Fruit fly (Drosophila melanogaster): ENCODE data around the gene CG6885.

The CG6885 gene

DNA sequence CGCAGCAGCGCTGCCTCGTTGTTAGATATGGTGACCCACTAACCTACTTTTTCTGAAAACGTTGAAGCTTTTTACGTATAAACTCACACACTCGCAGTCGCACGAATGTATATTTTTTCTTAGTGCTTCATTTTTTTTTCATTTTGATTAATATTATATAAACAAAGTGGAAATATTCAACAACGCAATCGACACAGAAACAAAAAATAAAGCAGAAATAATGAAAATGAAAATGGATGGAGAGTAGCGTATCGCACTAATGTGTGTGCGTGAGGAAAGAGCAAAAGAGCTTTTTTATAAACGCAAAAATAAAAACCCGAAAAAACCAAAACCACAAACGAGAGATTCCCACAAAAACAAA, 41.8 kb downstream of the CG6885 start (continued):
- peak; percentile 47 for TF ChIP-seq dmrt99B (tag; optimal IDR thresholded peaks at IDR 0.05)
- no peak for TF ChIP-seq B-H2 (GFP tag; optimal IDR thresholded peaks at IDR 0.05)
- TF ChIP-seq CG4707 (GFP tag; optimal IDR thresholded peaks at IDR 0.05) = no peak
- no peak for TF ChIP-seq Chrac-16 (GFP tag; optimal IDR thresholded peaks at IDR 0.05)

DNA sequence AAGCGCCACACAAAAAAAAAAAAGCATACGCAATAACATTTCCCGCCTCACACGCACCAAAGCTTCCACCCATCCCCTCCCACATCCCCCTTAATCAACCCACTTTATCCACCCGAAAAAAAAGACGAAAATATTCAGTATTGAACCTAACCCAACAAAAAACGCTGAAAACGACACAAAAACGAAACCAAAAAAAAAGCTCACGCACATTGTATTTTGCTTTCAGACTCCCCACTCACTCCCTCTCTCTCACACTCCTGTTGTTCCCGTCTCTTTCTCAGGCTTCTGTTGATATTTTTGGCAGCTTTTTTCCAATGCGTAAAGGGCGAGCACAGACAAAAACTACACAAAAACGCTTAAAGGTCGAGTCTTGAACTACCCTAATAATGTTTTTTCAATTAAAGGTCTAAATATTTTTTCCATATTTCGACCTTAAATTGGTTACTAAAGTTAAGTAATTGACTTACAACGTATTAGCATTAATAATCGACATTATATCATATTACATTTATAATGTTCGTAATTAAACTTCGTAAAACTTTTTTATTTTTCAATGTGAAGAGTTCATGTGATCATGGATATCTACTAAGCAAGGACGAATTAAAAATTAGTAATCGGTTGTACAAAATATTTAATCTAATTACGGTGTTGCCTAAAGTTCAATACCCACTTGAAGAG, 42.3 kb downstream of the CG6885 start:
- TF ChIP-seq stwl (tag; optimal IDR thresholded peaks at IDR 0.05) = no peak
- no peak for TF ChIP-seq CG8281 (tag; optimal IDR thresholded peaks at IDR 0.05)
- TF ChIP-seq her (GFP tag; optimal IDR thresholded peaks at IDR 0.05) = peak; percentile 12
- no peak for TF ChIP-seq CG15601 (tag; optimal IDR thresholded peaks at IDR 0.05)
- TF ChIP-seq CG2199 (GFP tag; IDR thresholded peaks at IDR 0.05) = peak; percentile 58; the same call in 2 of the 3 replicates
- TF ChIP-seq Side (GFP tag; optimal IDR thresholded peaks at IDR 0.05) = no peak
- TF ChIP-seq knrl (GFP tag; IDR thresholded peaks at IDR 0.05; ENCODE audit: partially characterized antibody) = no peak
- TF ChIP-seq CG14441 (GFP tag; IDR thresholded peaks at IDR 0.05) = peak; percentile 40; the same call in 1 of the 2 replicates
- no peak for TF ChIP-seq CG14667 (GFP tag; IDR thresholded peaks at IDR 0.05)
- peak; percentile 65 for TF ChIP-seq CG13296 (GFP tag; optimal IDR thresholded peaks at IDR 0.05)
- TF ChIP-seq CG17385 (GFP tag; optimal IDR thresholded peaks at IDR 0.05) = peak; percentile 70
- no peak for TF ChIP-seq ham (GFP tag; IDR thresholded peaks at IDR 0.05)
- no peak for TF ChIP-seq sima (GFP tag; optimal IDR thresholded peaks at IDR 0.05)
- peak; percentile 76 for TF ChIP-seq rib (GFP tag; IDR thresholded peaks at IDR 0.05)
- TF ChIP-seq CG17361 (GFP tag; IDR thresholded peaks at IDR 0.05) = peak; percentile 78
- peak; percentile 9 for TF ChIP-seq Six4 (GFP tag; optimal IDR thresholded peaks at IDR 0.05)
- peak; percentile 13 for TF ChIP-seq CG17568 (GFP tag; optimal IDR thresholded peaks at IDR 0.05)
- TF ChIP-seq ems (GFP tag; optimal IDR thresholded peaks at IDR 0.05) = peak; percentile 7
- TF ChIP-seq CG9727 (GFP tag; optimal IDR thresholded peaks at IDR 0.05) = peak; percentile 49
- TF ChIP-seq CG13775 (GFP tag; optimal IDR thresholded peaks at IDR 0.05) = peak; percentile 6
- peak; percentile 62 for TF ChIP-seq esg (GFP tag; conservative IDR thresholded peaks at IDR 0.05)
- no peak for TF ChIP-seq CG15073 (GFP tag; optimal IDR thresholded peaks at IDR 0.05)
- TF ChIP-seq CG15696 (tag; optimal IDR thresholded peaks at IDR 0.05) = no peak
- TF ChIP-seq Ada2b (GFP tag; IDR thresholded peaks at IDR 0.05) = peak; percentile 54; the same call in 1 of the 2 replicates
- no peak for TF ChIP-seq CG9876 (GFP tag; optimal IDR thresholded peaks at IDR 0.05)
- no peak for TF ChIP-seq Vsx1 (GFP tag; optimal IDR thresholded peaks at IDR 0.05)
- no peak for TF ChIP-seq corto (GFP tag; optimal IDR thresholded peaks at IDR 0.05)
- TF ChIP-seq Meics (GFP tag; optimal IDR thresholded peaks at IDR 0.05) = peak; percentile 76
- 0 out of 2 replicates have a peak, but pooled peaks have one; percentile 51 for TF ChIP-seq CG43689 (GFP tag; IDR thresholded peaks at IDR 0.05)
- no peak; the same call in 1 of the 2 replicates for TF ChIP-seq sim (GFP tag; IDR thresholded peaks at IDR 0.05)
- 0 out of 2 replicates have a peak, but pooled peaks have one; percentile 4 for TF ChIP-seq Ravus (GFP tag; IDR thresholded peaks at IDR 0.05)
- TF ChIP-seq CG4707 (GFP tag; optimal IDR thresholded peaks at IDR 0.05) = no peak
- no peak for TF ChIP-seq twi (tag; optimal IDR thresholded peaks at IDR 0.05)
- peak; percentile 63 for TF ChIP-seq odd (GFP tag; optimal IDR thresholded peaks at IDR 0.05)
- no peak; the same call in 1 of the 2 replicates for TF ChIP-seq Scr (GFP tag; IDR thresholded peaks at IDR 0.05; ENCODE audit: partially characterized antibody)
- peak; percentile 60 for TF ChIP-seq Asciz (GFP tag; optimal IDR thresholded peaks at IDR 0.05)
- TF ChIP-seq dati (GFP tag; IDR thresholded peaks at IDR 0.05) = no peak
- TF ChIP-seq Lpt (GFP tag; optimal IDR thresholded peaks at IDR 0.05) = no peak
- peak; percentile 34 for TF ChIP-seq crc (GFP tag; optimal IDR thresholded peaks at IDR 0.05)
- peak; percentile 33; the same call in 1 of the 2 replicates for TF ChIP-seq E2f2 (GFP tag; IDR thresholded peaks at IDR 0.05)
- no peak for TF ChIP-seq Dip3 (GFP tag; optimal IDR thresholded peaks at IDR 0.05)
- TF ChIP-seq CG4820 (GFP tag; optimal IDR thresholded peaks at IDR 0.05) = peak; percentile 56
- no peak for TF ChIP-seq MTF-1 (GFP tag; optimal IDR thresholded peaks at IDR 0.05; ENCODE audit: borderline replicate concordance)
- TF ChIP-seq ac (GFP tag; optimal IDR thresholded peaks at IDR 0.05) = no peak
- TF ChIP-seq bowl (GFP tag; IDR thresholded peaks at IDR 0.05) = no peak

Measured in whole organism, embryonic.